Worm (Caenorhabditis elegans) whole organism, L4 larva: Measurements from ENCODE around the gene kap-1.
A peak's percentile ranks its signal among the peaks of the same experiment; 100 is the strongest.

Source experiments
- R02D3.7 ChIP-seq: fragments of 150-350 bp; sonication (generic microtip); optimal IDR thresholded peaks from 3 replicates; lab custom pipeline; 2014; ENCODE audit warnings: missing biosample characterization, missing genetic modification characterization
- Y105C5A.15 ChIP-seq: fragments of 200-800 bp; sonication (Bioruptor generic); IDR thresholded peaks from 2 replicates; pipeline ENCODE4 v1.3.6; 2022; ENCODE audit warnings: missing genetic modification characterization, missing compliant biosample characterization
- ZK337.2 ChIP-seq: fragments of 200-800 bp; sonication (Bioruptor generic); IDR thresholded peaks from 2 replicates; pipeline ENCODE4 v1.3.6; 2022; ENCODE audit warnings: missing genetic modification reagents, missing genetic modification characterization, missing compliant biosample characterization
- ZK546.5 ChIP-seq, 2 experiments: sonication (generic microtip); optimal IDR thresholded peaks; 2 replicates each; lab custom pipeline; 2017; ENCODE audit warnings: missing biosample characterization in 2 of 2, missing genetic modification characterization in 2 of 2
- aha-1 ChIP-seq: fragments of 150-350 bp; peaks from one replicate; lab custom pipeline; 2014; ENCODE audit warnings: missing biosample characterization, missing genetic modification characterization
- attf-4 ChIP-seq: sonication (generic microtip); optimal IDR thresholded peaks from 3 replicates; lab custom pipeline; 2017; ENCODE audit warnings: missing biosample characterization, missing genetic modification characterization
- ceh-28 ChIP-seq: fragments of 150-350 bp; optimal IDR thresholded peaks from 2 replicates; lab custom pipeline; 2014; ENCODE audit warnings: missing biosample characterization, missing genetic modification reagents, missing genetic modification characterization
- ceh-44 ChIP-seq: fragments of 200-800 bp; sonication (Bioruptor generic); IDR thresholded peaks from 2 replicates; pipeline ENCODE4 v1.3.6; 2022; ENCODE audit warnings: missing genetic modification reagents, missing genetic modification characterization, missing compliant biosample characterization
- ceh-62 ChIP-seq: sonication (generic microtip); optimal IDR thresholded peaks from 2 replicates; lab custom pipeline; 2017; ENCODE audit warnings: missing biosample characterization, missing genetic modification characterization
- daf-16 ChIP-seq, 3 experiments: sonication (generic microtip); optimal IDR thresholded peaks; 2 replicates each; lab custom pipeline; 2016 to 2017; ENCODE audit warnings: missing genetic modification characterization in 3 of 3, missing genetic modification reagents in 3 of 3, mild to moderate bottlenecking in 2 of 3, missing compliant biosample characterization in 2 of 3, missing biosample characterization in 1 of 3, moderate library complexity in 1 of 3
- daf-8 ChIP-seq: fragments of 200-800 bp; sonication (Bioruptor generic); IDR thresholded peaks from 2 replicates; pipeline ENCODE4 v1.3.6; 2022; ENCODE audit warnings: missing genetic modification characterization, missing compliant biosample characterization
- dmd-6 ChIP-seq: fragments of 200-800 bp; sonication (Bioruptor generic); IDR thresholded peaks from 2 replicates; pipeline ENCODE4 v1.3.6; 2022; ENCODE audit warnings: missing genetic modification reagents, missing genetic modification characterization, missing compliant biosample characterization
- dmd-9 ChIP-seq: fragments of 200-800 bp; sonication (Bioruptor generic); IDR thresholded peaks from 2 replicates; pipeline ENCODE4 v1.3.6; 2022; ENCODE audit warnings: missing genetic modification reagents, missing genetic modification characterization, missing compliant biosample characterization
- dve-1 ChIP-seq: sonication (generic microtip); optimal IDR thresholded peaks from 2 replicates; lab custom pipeline; 2017; ENCODE audit warnings: antibody characterized with exemption, mild to moderate bottlenecking, missing genetic modification characterization, missing compliant biosample characterization; ENCODE audit not compliant: insufficient read depth
- egl-43 ChIP-seq: fragments of 200-800 bp; sonication (Bioruptor generic); IDR thresholded peaks from 2 replicates; pipeline ENCODE4 v1.3.6; 2022; ENCODE audit warnings: missing genetic modification reagents, missing genetic modification characterization, missing compliant biosample characterization
- gei-8 ChIP-seq: fragments of 200-800 bp; sonication (Bioruptor generic); optimal IDR thresholded peaks from 2 replicates; lab custom pipeline; 2018; ENCODE audit warnings: mild to moderate bottlenecking, missing genetic modification characterization, missing compliant biosample characterization
- hlh-11 ChIP-seq: fragments of 200-800 bp; sonication (Bioruptor generic); optimal IDR thresholded peaks from 2 replicates; lab custom pipeline; 2018; ENCODE audit warnings: mild to moderate bottlenecking, missing genetic modification characterization, missing compliant biosample characterization
- hlh-30 ChIP-seq: sonication (generic microtip); optimal IDR thresholded peaks from 2 replicates; lab custom pipeline; 2017; ENCODE audit warnings: antibody characterized with exemption, mild to moderate bottlenecking, missing genetic modification characterization, missing compliant biosample characterization; ENCODE audit not compliant: insufficient read depth
- hmg-1.1 ChIP-seq: fragments of 200-800 bp; sonication (Bioruptor generic); IDR thresholded peaks from 2 replicates; pipeline ENCODE4 v1.3.6; 2022; ENCODE audit warnings: missing genetic modification reagents, missing genetic modification characterization, missing compliant biosample characterization
- lin-1 ChIP-seq: fragments of 200-800 bp; sonication (Bioruptor generic); IDR thresholded peaks from 2 replicates; pipeline ENCODE4 v1.3.6; 2022; ENCODE audit warnings: missing genetic modification reagents, missing genetic modification characterization, missing compliant biosample characterization
- lin-29 ChIP-seq: fragments of 200-800 bp; sonication (Bioruptor generic); IDR thresholded peaks from 2 replicates; pipeline ENCODE4 v1.3.6; 2022; ENCODE audit warnings: missing genetic modification reagents, missing genetic modification characterization, missing compliant biosample characterization
- nhr-11 ChIP-seq: fragments of 150-350 bp; optimal IDR thresholded peaks from 2 replicates; lab custom pipeline; 2014; ENCODE audit warnings: missing biosample characterization, missing genetic modification characterization
- nhr-28 ChIP-seq: fragments of 150-350 bp; optimal IDR thresholded peaks from 2 replicates; lab custom pipeline; 2014; ENCODE audit warnings: missing biosample characterization, missing genetic modification characterization
- nhr-42 ChIP-seq: fragments of 200-800 bp; sonication (Bioruptor generic); IDR thresholded peaks from 2 replicates; pipeline ENCODE4 v1.3.6; 2022; ENCODE audit warnings: missing genetic modification characterization, missing compliant biosample characterization
- nhr-48 ChIP-seq: sonication (generic microtip); optimal IDR thresholded peaks from 2 replicates; lab custom pipeline; 2016; ENCODE audit warnings: mild to moderate bottlenecking, missing genetic modification characterization, missing compliant biosample characterization
- pha-4 ChIP-seq, 2 experiments: fragments of 150-350 bp in 1 of 2; fragments of 200-800 bp in 1 of 2; sonication (Bioruptor generic) in 1 of 2; IDR thresholded peaks in 1 of 2; optimal IDR thresholded peaks in 1 of 2; 2 replicates each; pipeline versions ENCODE4 v1.3.6 to Lab custom; 2014 to 2022; ENCODE audit warnings: missing genetic modification characterization in 2 of 2, missing genetic modification reagents in 2 of 2, missing biosample characterization in 1 of 2, missing compliant biosample characterization in 1 of 2
- php-3 ChIP-seq: fragments of 200-800 bp; sonication (Bioruptor generic); IDR thresholded peaks from 2 replicates; pipeline ENCODE4 v1.3.6; 2022; ENCODE audit warnings: missing genetic modification reagents, missing genetic modification characterization, missing compliant biosample characterization
- pqm-1 ChIP-seq: sonication (generic microtip); optimal IDR thresholded peaks from 2 replicates; lab custom pipeline; 2017; ENCODE audit warnings: missing biosample characterization, missing genetic modification characterization
- snpc-4 ChIP-seq: fragments of 150-350 bp; optimal IDR thresholded peaks from 2 replicates; lab custom pipeline; 2014; ENCODE audit warnings: missing biosample characterization, missing genetic modification characterization
- spr-1 ChIP-seq: sonication (generic microtip); optimal IDR thresholded peaks from 2 replicates; lab custom pipeline; 2016; ENCODE audit warnings: mild to moderate bottlenecking, missing genetic modification characterization, missing compliant biosample characterization
- unc-130 ChIP-seq: sonication (generic microtip); optimal IDR thresholded peaks from 2 replicates; lab custom pipeline; 2016; ENCODE audit warnings: missing genetic modification reagents, missing genetic modification characterization, missing compliant biosample characterization
- unc-62 ChIP-seq, 3 experiments: fragments of 150-350 bp in 1 of 3; sonication (generic microtip); optimal IDR thresholded peaks in 2 of 3; peaks in 1 of 3; 1 replicate in 1 of 3; 2 replicates in 2 of 3; lab custom pipeline; 2014 to 2017; ENCODE audit warnings: missing biosample characterization in 3 of 3, missing genetic modification characterization in 3 of 3, missing genetic modification reagents in 3 of 3, missing genotype in 1 of 3
- vab-7 ChIP-seq: fragments of 200-800 bp; sonication (Bioruptor generic); IDR thresholded peaks from 2 replicates; pipeline ENCODE4 v1.3.6; 2022; ENCODE audit warnings: missing genetic modification reagents, missing genetic modification characterization, missing compliant biosample characterization
- ztf-11 ChIP-seq: fragments of 150-350 bp; optimal IDR thresholded peaks from 2 replicates; lab custom pipeline; 2014; ENCODE audit warnings: missing biosample characterization, missing genetic modification characterization

Gene kap-1

DNA sequence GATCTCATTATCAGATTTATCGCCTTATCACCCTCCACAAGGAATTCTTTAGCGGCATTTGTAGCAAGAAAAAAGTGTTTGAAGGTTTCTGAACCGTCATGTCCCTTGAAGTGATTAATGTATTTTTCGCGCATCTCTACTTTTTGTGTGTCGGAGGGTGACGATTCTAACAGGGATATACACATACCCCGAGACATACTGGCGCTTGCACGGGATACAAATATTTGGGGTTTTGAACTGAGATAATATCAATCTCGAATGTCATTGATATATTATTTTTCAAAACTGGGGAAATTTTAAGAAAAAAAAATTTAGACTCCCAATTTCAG is 33.0 kb upstream of the kap-1 start:
- TF ChIP-seq ZK546.5 (tag; optimal IDR thresholded peaks at IDR 0.05; lab: Kevin White, UChicago) = no peak
- peak; percentile 31 for TF ChIP-seq hlh-11 (tag; lab: Kevin White, UChicago)
- no peak for TF ChIP-seq gei-8
- no peak for TF ChIP-seq Y105C5A.15 (GFP tag; lab: Robert Waterston, UW)
- TF ChIP-seq aha-1 (tag; lab: Kevin White, UChicago) = peak; percentile 24
- TF ChIP-seq unc-62 (GFP tag; optimal IDR thresholded peaks at IDR 0.05 in 1 of 2; lab: Kevin White, UChicago) = peak in 1 of 2 experiments; percentile 43
- no peak for TF ChIP-seq unc-62 (tag; optimal IDR thresholded peaks at IDR 0.05; lab: Kevin White, UChicago)
- TF ChIP-seq hlh-30 = peak; percentile 57
- peak; percentile 72 for TF ChIP-seq nhr-28

- TF ChIP-seq lin-1 (GFP tag; lab: Robert Waterston, UW) = no peak
- no peak for TF ChIP-seq lin-29
- peak; percentile 38 for TF ChIP-seq ceh-28 (tag; lab: Kevin White, UChicago)
- TF ChIP-seq spr-1 = no peak
- peak in 1 of 2 experiments; percentile 60 for TF ChIP-seq unc-62 (GFP tag; optimal IDR thresholded peaks at IDR 0.05 in 1 of 2; lab: Kevin White, UChicago)
- no peak for TF ChIP-seq unc-62 (tag; optimal IDR thresholded peaks at IDR 0.05; lab: Kevin White, UChicago)
- no peak for TF ChIP-seq ztf-11 (tag; lab: Kevin White, UChicago)
- TF ChIP-seq ceh-62 (tag; lab: Kevin White, UChicago) = no peak
- TF ChIP-seq nhr-48 = no peak
- no peak for TF ChIP-seq ceh-44 (GFP tag; lab: Robert Waterston, UW)
- no peak for TF ChIP-seq Y105C5A.15 (GFP tag; lab: Robert Waterston, UW)
- TF ChIP-seq, all 104 proteins: peak for 2
Measured at ce11 chrIII:7308600-7309109, 30.0 kb upstream of the kap-1 start, which contains the start of gene acbp-4. acbp-4 (minus strand) TSS chrIII:7309109.

ce11 chrIII:7310662-7311340 is 27.8 kb upstream of the kap-1 start, which contains the start of the genes F56C9.6 and F56C9.3:
F56C9.6 (minus strand) TSS chrIII:7310773.
F56C9.3 (plus strand) TSS chrIII:7311290.
- TF ChIP-seq vab-7 (GFP tag; lab: Robert Waterston, UW) = no peak
- TF ChIP-seq unc-130 (GFP tag; lab: Kevin White, UChicago) = peak; percentile 20
- no peak for TF ChIP-seq unc-62 (GFP tag; optimal IDR thresholded peaks at IDR 0.05 in 1 of 2; lab: Kevin White, UChicago)
- no peak for TF ChIP-seq unc-62 (tag; optimal IDR thresholded peaks at IDR 0.05; lab: Kevin White, UChicago)
- no peak for TF ChIP-seq R02D3.7
- no peak for TF ChIP-seq hlh-11 (tag; lab: Kevin White, UChicago)
- TF ChIP-seq hlh-30 = no peak
- TF ChIP-seq hmg-1.1 (GFP tag; lab: Robert Waterston, UW) = no peak

ce11 chrIII:7314473-7314872 is 24.2 kb upstream of the kap-1 start:
- TF ChIP-seq aha-1 (tag; lab: Kevin White, UChicago) (peak; percentile 93), attf-4 (tag; lab: Kevin White, UChicago) (no peak)

ce11 chrIII:7314927-7315547 is 23.6 kb upstream of the kap-1 start, which contains the start of gene nspg-6:
nspg-6 (minus strand) TSS chrIII:7314977.
- TF ChIP-seq aha-1 (tag; lab: Kevin White, UChicago) (no peak), dve-1 (tag; lab: Kevin White, UChicago) (peak; percentile 39), snpc-4 (tag; lab: Kevin White, UChicago) (no peak), pqm-1 (tag; lab: Kevin White, UChicago) (peak; percentile 97), daf-8 (GFP tag; lab: Robert Waterston, UW) (no peak), hlh-11 (tag; lab: Kevin White, UChicago) (peak; percentile 30), pha-4 (GFP tag; IDR thresholded peaks at IDR 0.05; lab: Robert Waterston, UW) (no peak), pha-4 (tag; optimal IDR thresholded peaks at IDR 0.05; lab: Kevin White, UChicago) (no peak), ZK337.2 (GFP tag; lab: Robert Waterston, UW) (no peak), nhr-42 (GFP tag; lab: Robert Waterston, UW) (no peak), nhr-28 (peak; percentile 77), daf-16 (GFP tag; optimal IDR thresholded peaks at IDR 0.05; lab: Kevin White, UChicago) (no peak), daf-16 (tag; optimal IDR thresholded peaks at IDR 0.05; lab: Kevin White, UChicago) (peak; percentile 48), nhr-11 (tag; lab: Kevin White, UChicago) (no peak), egl-43 (GFP tag; lab: Robert Waterston, UW) (no peak), dmd-9 (GFP tag; lab: Robert Waterston, UW) (no peak), php-3 (GFP tag; lab: Robert Waterston, UW) (peak; percentile 70; the same call in 1 of the 2 replicates), lin-29 (no peak), dmd-6 (peak; percentile 66)
